Fruit fly (Drosophila melanogaster): ENCODE results near the gene CG14339.
A peak's percentile ranks its signal among the peaks of the same experiment; 100 is the strongest.

The CG14339 gene

dm6 chr2L:1157679-1158518, 49.6 kb downstream of the CG14339 start, which contains the start of gene capt (continued):
- TF ChIP-seq CG6163 (GFP tag; IDR thresholded peaks at IDR 0.05) = peak; percentile 37; the same call in 1 of the 3 replicates
- peak; percentile 74 for TF ChIP-seq svp (GFP tag)
- peak; percentile 8 for TF ChIP-seq Sox15 (GFP tag; optimal IDR thresholded peaks at IDR 0.05)
- peak; percentile 27 for TF ChIP-seq CG34406 (GFP tag; optimal IDR thresholded peaks at IDR 0.05)
- TF ChIP-seq acj6 (GFP tag; optimal IDR thresholded peaks at IDR 0.05) = no peak
- TF ChIP-seq fkh (GFP tag; optimal IDR thresholded peaks at IDR 0.05) = peak; percentile 30
- peak; percentile 33 for TF ChIP-seq Sox14 (GFP tag; optimal IDR thresholded peaks at IDR 0.05)
- peak; percentile 7 for TF ChIP-seq CG11902 (GFP tag; optimal IDR thresholded peaks at IDR 0.05)
- TF ChIP-seq Sox102F (GFP tag; optimal IDR thresholded peaks at IDR 0.05) = peak; percentile 31
- peak; percentile 37; the same call in 1 of the 2 replicates for TF ChIP-seq CG15336 (GFP tag; IDR thresholded peaks at IDR 0.05)
- no peak for TF ChIP-seq CG3919 (GFP tag; optimal IDR thresholded peaks at IDR 0.05)
- TF ChIP-seq CG32006 (GFP tag; optimal IDR thresholded peaks at IDR 0.05) = no peak
- TF ChIP-seq CG8319 (GFP tag; optimal IDR thresholded peaks at IDR 0.05) = no peak
- no peak for TF ChIP-seq CG4318 (GFP tag; optimal IDR thresholded peaks at IDR 0.05)
- no peak for TF ChIP-seq achi (GFP tag; optimal IDR thresholded peaks at IDR 0.05)
- no peak for TF ChIP-seq CG9139 (GFP tag; optimal IDR thresholded peaks at IDR 0.05)
- peak; percentile 33 to 50 for TF ChIP-seq ss (GFP tag; optimal IDR thresholded peaks at IDR 0.05)
- no peak for TF ChIP-seq net (GFP tag; optimal IDR thresholded peaks at IDR 0.05)
- no peak for TF ChIP-seq CG11294 (GFP tag; IDR thresholded peaks at IDR 0.05)
- TF ChIP-seq esn (GFP tag; optimal IDR thresholded peaks at IDR 0.05) = peak; percentile 30
- TF ChIP-seq CG31627 (GFP tag; optimal IDR thresholded peaks at IDR 0.05) = peak; percentile 65
- no peak for TF ChIP-seq OdsH (GFP tag; optimal IDR thresholded peaks at IDR 0.05)
- TF ChIP-seq Lpt (GFP tag; optimal IDR thresholded peaks at IDR 0.05) = no peak
- TF ChIP-seq CG6276 (GFP tag; optimal IDR thresholded peaks at IDR 0.05) = no peak
- TF ChIP-seq CG10669 (GFP tag; optimal IDR thresholded peaks at IDR 0.05) = no peak
- no peak for TF ChIP-seq CG7368 (GFP tag; optimal IDR thresholded peaks at IDR 0.05)
- no peak for TF ChIP-seq CG11762 (GFP tag; optimal IDR thresholded peaks at IDR 0.05; ENCODE audit: insufficient read depth)
- TF ChIP-seq CG6854 (GFP tag; optimal IDR thresholded peaks at IDR 0.05) = no peak
- TF ChIP-seq fd85E (GFP tag; optimal IDR thresholded peaks at IDR 0.05) = no peak
- TF ChIP-seq dsx (GFP tag; optimal IDR thresholded peaks at IDR 0.05; ENCODE audit: poor library complexity, severe bottlenecking) = no peak
- TF ChIP-seq Hr4 (GFP tag; optimal IDR thresholded peaks at IDR 0.05) = no peak
- peak; percentile 27 for TF ChIP-seq topi (GFP tag; optimal IDR thresholded peaks at IDR 0.05)
- TF ChIP-seq Hr38 (GFP tag; optimal IDR thresholded peaks at IDR 0.05) = no peak
- TF ChIP-seq Gug (GFP tag; IDR thresholded peaks at IDR 0.05) = no peak
- TF ChIP-seq cyc (GFP tag; optimal IDR thresholded peaks at IDR 0.05) = peak; percentile 54
- no peak for TF ChIP-seq dac (GFP tag; optimal IDR thresholded peaks at IDR 0.05)
- peak; percentile 66 for TF ChIP-seq Eip78C (GFP tag)
- TF ChIP-seq Eip75B (GFP tag; optimal IDR thresholded peaks at IDR 0.05) = no peak
- no peak for TF ChIP-seq fd59A (GFP tag; optimal IDR thresholded peaks at IDR 0.05)
- no peak for TF ChIP-seq CG16779 (tag; optimal IDR thresholded peaks at IDR 0.05)

All from whole organism, prepupa.